Worm (Caenorhabditis elegans): ENCODE data around the gene dlat-1.

The dlat-1 gene

ce11 chrV:14414964-14415564 lies 32.0 kb downstream of the dlat-1 start, which contains the start of the genes nxf-1 and C15H11.11 (continued):
- TF ChIP-seq rnt-1 (tag; optimal IDR thresholded peaks at IDR 0.05), result peak; percentile 68
- TF ChIP-seq nhr-47 (tag; optimal IDR thresholded peaks at IDR 0.05), result peak; percentile 85
- TF ChIP-seq efl-3 (GFP tag; optimal IDR thresholded peaks at IDR 0.05), result no peak
- no peak for TF ChIP-seq aly-2 (tag; optimal IDR thresholded peaks at IDR 0.05)
- TF ChIP-seq zip-4 (GFP tag; optimal IDR thresholded peaks at IDR 0.05), result peak; percentile 68
- no peak for TF ChIP-seq nhr-28 (tag; optimal IDR thresholded peaks at IDR 0.05)
- peak in 2 of 6 experiments; percentile 32 to 51 for TF ChIP-seq elt-3 (tag; optimal IDR thresholded peaks at IDR 0.05)
- TF ChIP-seq lin-14 (GFP tag; optimal IDR thresholded peaks at IDR 0.05), result peak; percentile 80
- TF ChIP-seq sox-4 (tag; optimal IDR thresholded peaks at IDR 0.05), result peak; percentile 1
- no peak for TF ChIP-seq ces-1 (GFP tag; optimal IDR thresholded peaks at IDR 0.05)
- peak; percentile 96 for TF ChIP-seq F16B12.6 (tag; optimal IDR thresholded peaks at IDR 0.05)
- peak; percentile 59 to 78 (median 77) for TF ChIP-seq dpl-1 (GFP tag; optimal IDR thresholded peaks at IDR 0.05)
- TF ChIP-seq sptf-1 (tag; optimal IDR thresholded peaks at IDR 0.05), result no peak
- peak; percentile 60 for TF ChIP-seq blmp-1 (tag; optimal IDR thresholded peaks at IDR 0.05)
- TF ChIP-seq jun-1 (tag; optimal IDR thresholded peaks at IDR 0.05), result peak; percentile 50
- peak; percentile 21 for TF ChIP-seq lin-15B (tag; optimal IDR thresholded peaks at IDR 0.05)
- no peak for TF ChIP-seq ztf-11 (tag; optimal IDR thresholded peaks at IDR 0.05)
- peak; percentile 22 for TF ChIP-seq nhr-11 (tag; optimal IDR thresholded peaks at IDR 0.05)
- peak; percentile 11 for TF ChIP-seq skn-1 (tag; optimal IDR thresholded peaks at IDR 0.05)
- TF ChIP-seq grh-1 (GFP tag; IDR thresholded peaks at IDR 0.05), result no peak
- TF ChIP-seq C04F5.9 (tag; optimal IDR thresholded peaks at IDR 0.05), result no peak
- TF ChIP-seq ceh-90 (tag; optimal IDR thresholded peaks at IDR 0.05), result no peak
- TF ChIP-seq nhr-20 (tag; optimal IDR thresholded peaks at IDR 0.05), result peak; percentile 83
- TF ChIP-seq mdl-1 (tag; optimal IDR thresholded peaks at IDR 0.05), result peak in 1 of 2 experiments; percentile 74
- TF ChIP-seq ceh-63 (GFP tag; optimal IDR thresholded peaks at IDR 0.05), result no peak
- TF ChIP-seq fos-1 (tag; optimal IDR thresholded peaks at IDR 0.05), result peak; percentile 11
- no peak for TF ChIP-seq pqm-1 (tag; optimal IDR thresholded peaks at IDR 0.05)
- no peak for TF ChIP-seq C34B4.2 (tag; optimal IDR thresholded peaks at IDR 0.05)
- TF ChIP-seq ztf-4 (tag; optimal IDR thresholded peaks at IDR 0.05), result no peak
- TF ChIP-seq hpl-2 (GFP tag; optimal IDR thresholded peaks at IDR 0.05), result no peak
- TF ChIP-seq nhr-84 (tag; optimal IDR thresholded peaks at IDR 0.05), result no peak
- no peak for TF ChIP-seq nhr-237 (tag; optimal IDR thresholded peaks at IDR 0.05)
- TF ChIP-seq snpc-4 (tag; optimal IDR thresholded peaks at IDR 0.05), result peak; percentile 62
- TF ChIP-seq tlp-1 (tag; optimal IDR thresholded peaks at IDR 0.05), result no peak
- peak; percentile 76 for TF ChIP-seq xbp-1 (tag; optimal IDR thresholded peaks at IDR 0.05)
- TF ChIP-seq unc-130 (tag; optimal IDR thresholded peaks at IDR 0.05), result peak; percentile 65
- TF ChIP-seq nhr-12 (tag; optimal IDR thresholded peaks at IDR 0.05), result no peak
- TF ChIP-seq nhr-19 (GFP tag; conservative IDR thresholded peaks at IDR 0.05), result peak; percentile 75
- TF ChIP-seq tbx-2 (tag; optimal IDR thresholded peaks at IDR 0.05), result peak; percentile 74
- peak; percentile 89 for TF ChIP-seq mep-1 (tag; optimal IDR thresholded peaks at IDR 0.05)
- TF ChIP-seq swsn-7 (tag; optimal IDR thresholded peaks at IDR 0.05), result peak; percentile 80
- TF ChIP-seq mab-9 (GFP tag; IDR thresholded peaks at IDR 0.05), result no peak
- no peak for TF ChIP-seq ama-1 (optimal IDR thresholded peaks at IDR 0.05)
- peak; percentile 0 for TF ChIP-seq ceh-8 (GFP tag; optimal IDR thresholded peaks at IDR 0.05)
- TF ChIP-seq nhr-77 (tag; optimal IDR thresholded peaks at IDR 0.05), result no peak
- TF ChIP-seq Y116A8C.19 (tag; optimal IDR thresholded peaks at IDR 0.05; ENCODE audit: borderline replicate concordance), result no peak
- no peak for TF ChIP-seq pag-3 (tag; optimal IDR thresholded peaks at IDR 0.05; ENCODE audit: borderline replicate concordance, insufficient read depth)
- peak; percentile 57 for TF ChIP-seq lin-39 (tag; optimal IDR thresholded peaks at IDR 0.05)
- no peak for TF ChIP-seq aha-1 (tag; optimal IDR thresholded peaks at IDR 0.05)
- peak; percentile 62 for TF ChIP-seq C16A3.4 (tag; optimal IDR thresholded peaks at IDR 0.05)
- no peak for TF ChIP-seq vab-15 (tag; optimal IDR thresholded peaks at IDR 0.05)
- TF ChIP-seq lin-13 (GFP tag; optimal IDR thresholded peaks at IDR 0.05), result peak; percentile 64
- no peak for TF ChIP-seq alr-1 (tag; optimal IDR thresholded peaks at IDR 0.05; ENCODE audit: borderline replicate concordance)

Measured in whole organism, L1 larva.